Fruit fly (Drosophila melanogaster) whole organism, embryonic: ENCODE results near the gene CG6733.
A peak's percentile ranks its signal among the peaks of the same experiment; 100 is the strongest.

Experiments
- CG10209 ChIP-seq: fragments of 200-800 bp; sonication (Bioruptor generic); optimal IDR thresholded peaks from 3 replicates; lab custom pipeline; 2017; ENCODE audit warnings: missing biosample characterization, mild to moderate bottlenecking, missing genetic modification characterization, missing genetic modification reagents
- CG10979 ChIP-seq: fragments of 200-800 bp; sonication (Bioruptor generic); optimal IDR thresholded peaks from 2 replicates; lab custom pipeline; 2018; ENCODE audit warnings: missing biosample characterization, mild to moderate bottlenecking, missing genetic modification characterization, moderate library complexity
- CG11093 ChIP-seq: fragments of 200-800 bp; sonication (Bioruptor generic); IDR thresholded peaks from 3 replicates; pipeline ENCODE4 v1.3.6; 2022; ENCODE audit warnings: missing biosample characterization, missing genetic modification characterization
- CG11398 ChIP-seq: fragments of 200-800 bp; sonication (Bioruptor generic); optimal IDR thresholded peaks from 2 replicates; lab custom pipeline; 2016; ENCODE audit warnings: missing biosample characterization, missing genetic modification characterization
- CG12104 ChIP-seq: fragments of 200-800 bp; sonication (Bioruptor generic); optimal IDR thresholded peaks from 3 replicates; lab custom pipeline; 2016; ENCODE audit warnings: missing biosample characterization, missing genetic modification characterization
- CG12659 ChIP-seq: fragments of 200-800 bp; sonication (Bioruptor generic); optimal IDR thresholded peaks from 3 replicates; lab custom pipeline; 2017; ENCODE audit warnings: mild to moderate bottlenecking, missing biosample characterization, missing genetic modification reagents, missing genetic modification characterization
- CG12942 ChIP-seq: fragments of 200-800 bp; sonication (Bioruptor generic); optimal IDR thresholded peaks from 3 replicates; lab custom pipeline; 2016; ENCODE audit warnings: missing biosample characterization, missing genetic modification characterization
- CG17829 ChIP-seq: fragments of 200-800 bp; optimal IDR thresholded peaks from 2 replicates; lab custom pipeline; 2019; ENCODE audit warnings: missing biosample characterization, mild to moderate bottlenecking, missing genetic modification characterization, moderate library complexity
- CG18011 ChIP-seq: fragments of 200-800 bp; sonication (Bioruptor generic); optimal IDR thresholded peaks from 2 replicates; lab custom pipeline; 2017; ENCODE audit warnings: missing biosample characterization, missing genetic modification characterization, mild to moderate bottlenecking, moderate library complexity, missing genotype
- CG18476 ChIP-seq: fragments of 200-800 bp; sonication (Bioruptor generic); optimal IDR thresholded peaks from 2 replicates; lab custom pipeline; 2016; ENCODE audit warnings: missing biosample characterization, mild to moderate bottlenecking, missing genetic modification characterization
- CG2712 ChIP-seq: fragments of 200-800 bp; optimal IDR thresholded peaks from 3 replicates; lab custom pipeline; 2019; ENCODE audit warnings: missing biosample characterization, mild to moderate bottlenecking, missing genetic modification characterization, moderate library complexity
- CG2875 ChIP-seq: fragments of 200-800 bp; sonication (Bioruptor generic); optimal IDR thresholded peaks from 2 replicates; lab custom pipeline; 2017; ENCODE audit warnings: missing biosample characterization, mild to moderate bottlenecking, missing genetic modification characterization, missing genetic modification reagents
- CG30403 ChIP-seq: fragments of 200-800 bp; sonication (Bioruptor generic); optimal IDR thresholded peaks from 3 replicates; lab custom pipeline; 2016; ENCODE audit warnings: missing biosample characterization, missing genetic modification characterization
- CG31224 ChIP-seq: fragments of 200-800 bp; sonication (Bioruptor generic); IDR thresholded peaks from 2 replicates; pipeline ENCODE4 v1.3.6; 2022; ENCODE audit warnings: missing biosample characterization, missing genetic modification characterization
- CG31388 ChIP-seq: fragments of 200-800 bp; sonication (Bioruptor generic); optimal IDR thresholded peaks from 2 replicates; lab custom pipeline; 2016; ENCODE audit warnings: missing biosample characterization, missing genetic modification characterization
- CG3726 ChIP-seq: fragments of 200-800 bp; sonication (Bioruptor generic); IDR thresholded peaks from 3 replicates; pipeline ENCODE4, ENCODE4 v1.3.6; 2022; ENCODE audit warnings: missing biosample characterization, missing genetic modification characterization
- CG4424 ChIP-seq: fragments of 200-800 bp; sonication (Bioruptor generic); optimal IDR thresholded peaks from 3 replicates; lab custom pipeline; 2016; ENCODE audit warnings: missing biosample characterization, missing genetic modification characterization
- CG6175 ChIP-seq: fragments of 200-800 bp; sonication (Bioruptor generic); IDR thresholded peaks from 3 replicates; pipeline ENCODE4 v1.3.6; 2022; ENCODE audit warnings: missing biosample characterization, missing genetic modification characterization
- CG6854 ChIP-seq: fragments of 200-800 bp; sonication (Bioruptor generic); optimal IDR thresholded peaks from 3 replicates; lab custom pipeline; 2017; ENCODE audit warnings: missing biosample characterization, mild to moderate bottlenecking, missing genetic modification characterization
- CG7745 ChIP-seq: fragments of 200-800 bp; sonication (Bioruptor generic); optimal IDR thresholded peaks from 2 replicates; lab custom pipeline; 2018; ENCODE audit warnings: missing biosample characterization, mild to moderate bottlenecking, missing genetic modification characterization, moderate library complexity
- Doc2 ChIP-seq: fragments of 200-800 bp; sonication (Bioruptor generic); IDR thresholded peaks from 2 replicates; pipeline ENCODE4 v1.3.6; 2022; ENCODE audit warnings: missing biosample characterization, missing genetic modification characterization
- Dp ChIP-seq: fragments of 200-800 bp; sonication (Bioruptor generic); optimal IDR thresholded peaks from 2 replicates; lab custom pipeline; 2018; ENCODE audit warnings: missing biosample characterization, mild to moderate bottlenecking, missing genetic modification characterization, moderate library complexity
- Dref ChIP-seq: fragments of 200-800 bp; sonication (Bioruptor generic); IDR thresholded peaks from 2 replicates; pipeline ENCODE4 v1.3.6; 2022; ENCODE audit warnings: missing biosample characterization, missing genetic modification characterization
- E2f2 ChIP-seq: fragments of 200-800 bp; sonication (Bioruptor generic); IDR thresholded peaks from 2 replicates; pipeline ENCODE4 v1.3.6; 2022; ENCODE audit warnings: missing biosample characterization, missing genetic modification characterization
- Fer1 ChIP-seq: fragments of 200-800 bp; sonication (Bioruptor generic); optimal IDR thresholded peaks from 2 replicates; lab custom pipeline; 2017; ENCODE audit warnings: missing biosample characterization, mild to moderate bottlenecking, missing genetic modification characterization
- Fer3 ChIP-seq: fragments of 200-800 bp; sonication (Bioruptor generic); optimal IDR thresholded peaks from 2 replicates; lab custom pipeline; 2018; ENCODE audit warnings: missing biosample characterization, mild to moderate bottlenecking, missing genetic modification characterization, moderate library complexity
- Hr39 ChIP-seq: fragments of >200 bp; optimal IDR thresholded peaks from 2 replicates; lab custom pipeline; 2017
- Nf-YB ChIP-seq: fragments of 200-800 bp; sonication (Bioruptor generic); optimal IDR thresholded peaks from 3 replicates; lab custom pipeline; 2019; ENCODE audit warnings: missing biosample characterization, mild to moderate bottlenecking, missing genetic modification characterization, moderate library complexity
- PHDP ChIP-seq: fragments of 200-800 bp; sonication (Bioruptor generic); optimal IDR thresholded peaks from 3 replicates; lab custom pipeline; 2018; ENCODE audit warnings: missing biosample characterization, mild to moderate bottlenecking, missing genetic modification characterization, moderate library complexity
- Pdp1 ChIP-seq, 2 experiments: fragments of 200-800 bp; sonication (Bioruptor generic); optimal IDR thresholded peaks; 3 replicates each; lab custom pipeline; 2016; ENCODE audit warnings: missing biosample characterization in 2 of 2, missing genetic modification characterization in 2 of 2, mild to moderate bottlenecking in 1 of 2, moderate library complexity in 1 of 2
- Rfx ChIP-seq: fragments of 200-800 bp; sonication (Bioruptor generic); IDR thresholded peaks from 2 replicates; pipeline ENCODE4 v1.3.6; 2022; ENCODE audit warnings: missing biosample characterization, missing genetic modification characterization
- Scr ChIP-seq: fragments of 200-800 bp; sonication (Bioruptor generic); IDR thresholded peaks from 2 replicates; pipeline ENCODE4 v1.3.6; 2022; ENCODE audit warnings: missing biosample characterization, missing genetic modification characterization; ENCODE audit not compliant: partially characterized antibody
- bab2 ChIP-seq: fragments of 200-800 bp; sonication (Bioruptor generic); optimal IDR thresholded peaks from 2 replicates; lab custom pipeline; 2016; ENCODE audit warnings: missing biosample characterization, missing genetic modification characterization
- ci ChIP-seq: fragments of 200-800 bp; sonication (Bioruptor generic); IDR thresholded peaks from 3 replicates; pipeline ENCODE4 v1.3.6; 2022; ENCODE audit warnings: missing biosample characterization, missing genetic modification characterization
- crol ChIP-seq: fragments of 200-800 bp; sonication (Bioruptor generic); IDR thresholded peaks from 2 replicates; pipeline ENCODE4 v1.3.6; 2022; ENCODE audit warnings: missing biosample characterization, missing genetic modification characterization
- cwo ChIP-seq: fragments of 200-800 bp; sonication (Bioruptor generic); optimal IDR thresholded peaks from 3 replicates; lab custom pipeline; 2017; ENCODE audit warnings: missing biosample characterization, missing genetic modification characterization, mild to moderate bottlenecking, moderate library complexity, missing genetic modification reagents
- da ChIP-seq: fragments of 200-800 bp; sonication (Bioruptor generic); optimal IDR thresholded peaks from 2 replicates; lab custom pipeline; 2016; ENCODE audit warnings: missing biosample characterization, missing genetic modification characterization
- dm ChIP-seq: fragments of 200-800 bp; sonication (Bioruptor generic); optimal IDR thresholded peaks from 3 replicates; lab custom pipeline; 2016; ENCODE audit warnings: missing biosample characterization, missing genetic modification characterization
- ems ChIP-seq: fragments of 200-800 bp; sonication (Bioruptor generic); optimal IDR thresholded peaks from 3 replicates; lab custom pipeline; 2016; ENCODE audit warnings: missing biosample characterization, missing genetic modification characterization
- ftz-f1 ChIP-seq: fragments of 200-800 bp; sonication (Bioruptor generic); optimal IDR thresholded peaks from 2 replicates; lab custom pipeline; 2016; ENCODE audit warnings: missing biosample characterization, missing genetic modification characterization
- gce ChIP-seq: fragments of 200-800 bp; sonication (Bioruptor generic); IDR thresholded peaks from 3 replicates; pipeline ENCODE4 v1.3.6; 2022; ENCODE audit warnings: missing biosample characterization, missing genetic modification characterization
- gro ChIP-seq: fragments of 200-800 bp; sonication (Bioruptor generic); optimal IDR thresholded peaks from 2 replicates; lab custom pipeline; 2016; ENCODE audit warnings: missing biosample characterization, missing genetic modification characterization
- ham ChIP-seq: fragments of 200-800 bp; sonication (Bioruptor generic); IDR thresholded peaks from 2 replicates; pipeline ENCODE4 v1.3.6; 2022; ENCODE audit warnings: missing biosample characterization, missing genetic modification characterization
- kah ChIP-seq: fragments of 200-800 bp; sonication (Bioruptor generic); optimal IDR thresholded peaks from 2 replicates; lab custom pipeline; 2018; ENCODE audit warnings: missing biosample characterization, mild to moderate bottlenecking, missing genetic modification characterization
- maf-S ChIP-seq: fragments of 200-800 bp; sonication (Bioruptor generic); optimal IDR thresholded peaks from 2 replicates; lab custom pipeline; 2016; ENCODE audit warnings: missing biosample characterization, missing genetic modification characterization
- nau ChIP-seq: fragments of 200-800 bp; sonication (Bioruptor generic); optimal IDR thresholded peaks from 3 replicates; lab custom pipeline; 2017; ENCODE audit warnings: missing biosample characterization, mild to moderate bottlenecking, missing genetic modification characterization, missing genetic modification reagents
- nerfin-1 ChIP-seq: fragments of 200-800 bp; sonication (Bioruptor generic); optimal IDR thresholded peaks from 3 replicates; lab custom pipeline; 2019; ENCODE audit warnings: missing biosample characterization, mild to moderate bottlenecking, missing genetic modification characterization, moderate library complexity
- pfk ChIP-seq: fragments of 200-800 bp; sonication (Bioruptor generic); optimal IDR thresholded peaks from 2 replicates; lab custom pipeline; 2018; ENCODE audit warnings: missing biosample characterization, mild to moderate bottlenecking, missing genetic modification characterization, moderate library complexity
- sima ChIP-seq: fragments of 200-800 bp; sonication (Bioruptor generic); optimal IDR thresholded peaks from 2 replicates; lab custom pipeline; 2016; ENCODE audit warnings: missing biosample characterization, missing genetic modification characterization
- vvl ChIP-seq: fragments of 200-800 bp; sonication (Bioruptor generic); IDR thresholded peaks from 2 replicates; pipeline ENCODE4 v1.3.6; 2022; ENCODE audit warnings: missing biosample characterization, missing genetic modification characterization
- zen2 ChIP-seq: fragments of 200-800 bp; sonication (Bioruptor generic); IDR thresholded peaks from 3 replicates; pipeline ENCODE4 v1.3.6; 2022; ENCODE audit warnings: missing biosample characterization, missing genetic modification characterization; ENCODE audit not compliant: partially characterized antibody
- zfh1 ChIP-seq: fragments of 200-800 bp; sonication (Bioruptor generic); IDR thresholded peaks from 3 replicates; pipeline ENCODE4 v1.3.6; 2022; ENCODE audit warnings: missing biosample characterization, missing genetic modification characterization

The CG6733 gene

DNA sequence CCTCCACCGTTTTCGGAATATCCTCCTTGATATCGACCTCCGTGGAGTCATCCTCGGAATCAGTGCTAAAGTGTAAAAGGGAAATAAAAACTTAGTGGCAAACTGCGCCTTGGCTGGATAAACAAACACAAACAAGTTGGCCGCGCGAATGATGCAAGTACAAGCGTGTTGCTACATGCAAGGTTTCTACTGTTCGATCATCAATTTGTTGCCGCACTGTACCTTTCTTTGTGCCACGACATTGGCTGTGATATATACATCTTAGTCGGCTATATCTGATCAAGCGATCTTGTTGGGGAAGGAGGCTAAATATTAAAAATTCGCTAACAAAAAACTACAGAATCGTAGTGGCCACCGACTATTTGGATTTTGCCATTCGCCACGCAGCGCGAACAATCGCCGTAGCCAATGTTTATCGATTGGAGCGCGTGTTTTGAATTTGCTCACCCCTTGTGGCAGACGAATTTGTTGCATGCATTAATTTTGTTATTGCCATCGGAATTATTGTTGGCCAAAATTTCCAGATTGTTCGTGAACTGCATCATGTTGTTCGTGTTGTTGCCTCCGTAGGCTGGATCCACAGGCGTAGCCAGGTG is 44.3 kb upstream of the CG6733 start (continued):
- TF ChIP-seq ftz-f1 (GFP tag; lab: Kevin White, UChicago): no peak
- TF ChIP-seq sima (GFP tag; lab: Kevin White, UChicago): no peak
- no peak for TF ChIP-seq pfk (GFP tag; lab: Kevin White, UChicago)
- TF ChIP-seq da (GFP tag; lab: Kevin White, UChicago): no peak
- no peak for TF ChIP-seq zfh1 (GFP tag; lab: Robert Waterston, UW)
- no peak for TF ChIP-seq CG2712 (tag; lab: Kevin White, UChicago)
- TF ChIP-seq maf-S (GFP tag; lab: Kevin White, UChicago): no peak
- no peak for TF ChIP-seq CG6854
- TF ChIP-seq vvl (GFP tag; lab: Robert Waterston, UW): no peak
- TF ChIP-seq ci: no peak
- no peak for TF ChIP-seq CG31224 (GFP tag; lab: Robert Waterston, UW)
- no peak for TF ChIP-seq CG10979
- TF ChIP-seq Doc2 (GFP tag; lab: Robert Waterston, UW): no peak
- TF ChIP-seq ham (GFP tag; lab: Robert Waterston, UW): no peak
- no peak for TF ChIP-seq Fer1 (GFP tag; lab: Kevin White, UChicago)
- TF ChIP-seq crol (GFP tag; lab: Robert Waterston, UW): no peak
- no peak for TF ChIP-seq ems
- TF ChIP-seq Scr (GFP tag; lab: Robert Waterston, UW): peak; percentile 32; the same call in 1 of the 2 replicates
- no peak for TF ChIP-seq CG12104 (GFP tag; lab: Kevin White, UChicago)
- TF ChIP-seq CG3726 (GFP tag; lab: Robert Waterston, UW): no peak
- no peak for TF ChIP-seq CG17829 (tag; lab: Kevin White, UChicago)
- no peak for TF ChIP-seq nerfin-1 (tag; lab: Kevin White, UChicago)
- TF ChIP-seq Hr39 (lab: Kevin White, UChicago): no peak
- TF ChIP-seq nau (GFP tag; lab: Kevin White, UChicago): no peak
- TF ChIP-seq Dp (GFP tag; lab: Kevin White, UChicago): peak; percentile 82
- no peak for TF ChIP-seq CG4424 (GFP tag; lab: Kevin White, UChicago)
- no peak for TF ChIP-seq CG11398 (GFP tag; lab: Kevin White, UChicago)
- no peak for TF ChIP-seq CG6175 (GFP tag; lab: Robert Waterston, UW)
- TF ChIP-seq bab2: no peak
- no peak for TF ChIP-seq CG18476
- no peak for TF ChIP-seq CG12659 (GFP tag; lab: Kevin White, UChicago)
- peak; percentile 60 for TF ChIP-seq dm (GFP tag; lab: Kevin White, UChicago)
- TF ChIP-seq Pdp1 (GFP tag; optimal IDR thresholded peaks at IDR 0.05; lab: Kevin White, UChicago): peak in 1 of 2 experiments; percentile 39
- no peak for TF ChIP-seq CG31388 (GFP tag; lab: Kevin White, UChicago)
- no peak for TF ChIP-seq Nf-YB (GFP tag; lab: Kevin White, UChicago)
- TF ChIP-seq CG11093: no peak
- TF ChIP-seq zen2 (GFP tag; lab: Robert Waterston, UW): no peak
- no peak for TF ChIP-seq gro (GFP tag; lab: Kevin White, UChicago)
- no peak for TF ChIP-seq CG7745 (tag; lab: Kevin White, UChicago)
- TF ChIP-seq CG10209 (GFP tag; lab: Kevin White, UChicago): no peak
- no peak for TF ChIP-seq CG30403 (GFP tag; lab: Kevin White, UChicago)
- TF ChIP-seq E2f2 (GFP tag; lab: Robert Waterston, UW): peak; percentile 89
- TF ChIP-seq CG12942 (GFP tag; lab: Kevin White, UChicago): no peak
- TF ChIP-seq Dref (GFP tag; lab: Robert Waterston, UW): peak; percentile 75
- TF ChIP-seq kah (GFP tag; lab: Kevin White, UChicago): no peak
- TF ChIP-seq cwo (GFP tag; lab: Kevin White, UChicago): no peak
- no peak for TF ChIP-seq gce (GFP tag; lab: Robert Waterston, UW)
- no peak for TF ChIP-seq CG18011 (GFP tag; lab: Kevin White, UChicago)
- TF ChIP-seq CG2875 (GFP tag; lab: Kevin White, UChicago): no peak
- TF ChIP-seq PHDP: no peak
- no peak for TF ChIP-seq Rfx (GFP tag; lab: Robert Waterston, UW)
- no peak for TF ChIP-seq Fer3 (tag; lab: Kevin White, UChicago)
